Worm (Caenorhabditis elegans): ENCODE results near the gene W03G11.2.

ce11 chrX:12093992-12094391, 14.4 kb downstream of the W03G11.2 start:
- TF ChIP-seq pha-4 (tag; optimal IDR thresholded peaks at IDR 0.05): no peak
- no peak for TF ChIP-seq lin-35 (GFP tag; optimal IDR thresholded peaks at IDR 0.05)
- TF ChIP-seq aptf-2 (GFP tag; conservative IDR thresholded peaks at IDR 0.05): no peak
- TF ChIP-seq lir-1 (GFP tag; conservative IDR thresholded peaks at IDR 0.05): no peak
- TF ChIP-seq lin-40 (tag; optimal IDR thresholded peaks at IDR 0.05): no peak
- no peak for TF ChIP-seq somi-1 (GFP tag; optimal IDR thresholded peaks at IDR 0.05)
- no peak for TF ChIP-seq Y53F4B.3 (GFP tag; IDR thresholded peaks at IDR 0.05)
- no peak for TF ChIP-seq unc-62 (GFP tag; optimal IDR thresholded peaks at IDR 0.05)
- TF ChIP-seq F22D6.2 (tag; optimal IDR thresholded peaks at IDR 0.05): no peak
- TF ChIP-seq T26A5.8 (tag; optimal IDR thresholded peaks at IDR 0.05): no peak
- no peak for TF ChIP-seq nhr-80 (tag; optimal IDR thresholded peaks at IDR 0.05)
- no peak for TF ChIP-seq Y79H2A.3 (GFP tag; conservative IDR thresholded peaks at IDR 0.05)
- no peak for TF ChIP-seq lsy-27 (tag; optimal IDR thresholded peaks at IDR 0.05; ENCODE audit: borderline replicate concordance, insufficient read depth)

All from whole organism, young adult.